Fruit fly (Drosophila melanogaster) Kc167 (cell line): Measurements from ENCODE around the gene Fkbp39.

Experiments used
- h ChIP-seq: fragments of >200 bp; optimal IDR thresholded peaks from 3 replicates; lab custom pipeline; 2018; ENCODE audit warnings: missing external identifiers
- insv ChIP-seq: fragments of >200 bp; optimal IDR thresholded peaks from 3 replicates; lab custom pipeline; 2018; ENCODE audit warnings: missing external identifiers
- ttk ChIP-seq: sonication (Bioruptor generic); optimal IDR thresholded peaks from 2 replicates; lab custom pipeline; 2017; ENCODE audit warnings: missing external identifiers

dm6 chr3R:15316326-15316725, 16.6 kb downstream of the Fkbp39 start, which contains the start of gene CG14866:
- TF ChIP-seq ttk (lab: Kevin White, UChicago) (no peak), h (no peak), insv (lab: Kevin White, UChicago) (no peak)
